Worm (Caenorhabditis elegans) whole organism, early embryonic: ENCODE data around the gene rgr-1.

Experiments used
- ama-1 ChIP-seq: fragments of 150-350 bp; optimal IDR thresholded peaks from 2 replicates; lab custom pipeline; 2014
- ceh-36 ChIP-seq: sonication (generic microtip); optimal IDR thresholded peaks from 2 replicates; lab custom pipeline; 2016; ENCODE audit warnings: missing genetic modification characterization, inconsistent platforms, missing compliant biosample characterization

- TF ChIP-seq ama-1 (lab: Kevin White, UChicago) = no peak
- no peak for TF ChIP-seq ceh-36
These were observed 39.7 kb upstream of the rgr-1 start for ce11 chrIII:9353814-9354213.
